In genomic region chrX:17850179-17850578, dm6 we compare ENCODE assay signal across 7 fruit fly cellular contexts.
TF ChIP-seq lines count a peak whose summit lies in the region.

TSS of gene CG15814 (minus strand) at chrX:17850342.
TSS of gene Spt7 (plus strand) at chrX:17850460.

- TF ChIP-seq CTCF in S2 (optimal IDR thresholded peaks at IDR 0.05; lab: Kevin White, UChicago): peak; percentile 33 to 47
- peak; percentile 53 for TF ChIP-seq CTCF in whole organism, embryonic (GFP tag; optimal IDR thresholded peaks at IDR 0.05; lab: Kevin White, UChicago)

TF ChIP-seq in Kc167, 6 proteins besides CTCF, POLR2A, EP300 and RAD21:
- TF ChIP-seq psq (optimal IDR thresholded peaks at IDR 0.05; lab: Kevin White, UChicago) (no peak), Myc (optimal IDR thresholded peaks at IDR 0.05; lab: Kevin White, UChicago) (no peak), Sin3A (optimal IDR thresholded peaks at IDR 0.05; lab: Kevin White, UChicago) (no peak), h (optimal IDR thresholded peaks at IDR 0.05; lab: Kevin White, UChicago) (peak; percentile 22)

TF ChIP-seq in whole organism, adult, 20 proteins besides CTCF, POLR2A, EP300 and RAD21:
- TF ChIP-seq kay (GFP tag; lab: Kevin White, UChicago; ENCODE audit: borderline replicate concordance) (no peak), cic (GFP tag; optimal IDR thresholded peaks at IDR 0.05; lab: Kevin White, UChicago) (peak; percentile 40), pad (GFP tag; optimal IDR thresholded peaks at IDR 0.05; lab: Kevin White, UChicago) (peak; percentile 51), bab1 (GFP tag; optimal IDR thresholded peaks at IDR 0.05; lab: Kevin White, UChicago) (peak; percentile 69), CG11617 (GFP tag; optimal IDR thresholded peaks at IDR 0.05; lab: Kevin White, UChicago) (peak; percentile 65), cnc (optimal IDR thresholded peaks at IDR 0.05; lab: Kevin White, UChicago) (peak in 1 of 2 experiments; percentile 16), tj (GFP tag; optimal IDR thresholded peaks at IDR 0.05; lab: Kevin White, UChicago) (peak; percentile 61), CG14711 (tag; optimal IDR thresholded peaks at IDR 0.05; lab: Kevin White, UChicago) (peak; percentile 8), CG33017 (tag; optimal IDR thresholded peaks at IDR 0.05; lab: Kevin White, UChicago) (no peak), toe (GFP tag; optimal IDR thresholded peaks at IDR 0.05; lab: Kevin White, UChicago) (no peak), Crg-1 (GFP tag; optimal IDR thresholded peaks at IDR 0.05; lab: Kevin White, UChicago) (peak; percentile 69), Mnt (GFP tag; optimal IDR thresholded peaks at IDR 0.05; lab: Kevin White, UChicago) (peak; percentile 81), Hr96 (GFP tag; optimal IDR thresholded peaks at IDR 0.05; lab: Kevin White, UChicago) (no peak), CG7101 (tag; optimal IDR thresholded peaks at IDR 0.05; lab: Kevin White, UChicago) (peak; percentile 43), CG1620 (GFP tag; optimal IDR thresholded peaks at IDR 0.05; lab: Kevin White, UChicago) (peak; percentile 34), ovo (GFP tag; optimal IDR thresholded peaks at IDR 0.05; lab: Kevin White, UChicago) (peak; percentile 72)

TF ChIP-seq in whole organism, embryonic, 481 proteins besides CTCF, POLR2A, EP300 and RAD21 (continues in another document):
- TF ChIP-seq CG6683 (GFP tag; optimal IDR thresholded peaks at IDR 0.05; lab: Kevin White, UChicago) (peak; percentile 31), Spps (tag; optimal IDR thresholded peaks at IDR 0.05; lab: Kevin White, UChicago) (no peak), Mad (GFP tag; optimal IDR thresholded peaks at IDR 0.05; lab: Kevin White, UChicago) (peak; percentile 50), pfk (GFP tag; optimal IDR thresholded peaks at IDR 0.05; lab: Kevin White, UChicago) (peak; percentile 62), CG9215 (GFP tag; IDR thresholded peaks at IDR 0.05; lab: Robert Waterston, UW) (no peak), fu2 (GFP tag; optimal IDR thresholded peaks at IDR 0.05; lab: Kevin White, UChicago) (peak; percentile 5), sob (GFP tag; IDR thresholded peaks at IDR 0.05; lab: Robert Waterston, UW) (peak; percentile 54), tup (GFP tag; optimal IDR thresholded peaks at IDR 0.05; lab: Kevin White, UChicago) (no peak), trh (GFP tag; optimal IDR thresholded peaks at IDR 0.05; lab: Kevin White, UChicago) (no peak), CG3847 (GFP tag; IDR thresholded peaks at IDR 0.05; lab: Robert Waterston, UW) (peak; percentile 48), CG7786 (GFP tag; optimal IDR thresholded peaks at IDR 0.05; lab: Kevin White, UChicago) (peak; percentile 40), ranshi (GFP tag; IDR thresholded peaks at IDR 0.05; lab: Robert Waterston, UW) (peak; percentile 44; the same call in 1 of the 2 replicates), CG9609 (GFP tag; optimal IDR thresholded peaks at IDR 0.05; lab: Kevin White, UChicago) (no peak), CG3407 (GFP tag; optimal IDR thresholded peaks at IDR 0.05; lab: Kevin White, UChicago) (peak; percentile 43), CG14014 (GFP tag; IDR thresholded peaks at IDR 0.05; lab: Robert Waterston, UW) (peak; percentile 18; the same call in 1 of the 2 replicates), CG11093 (GFP tag; IDR thresholded peaks at IDR 0.05; lab: Robert Waterston, UW) (no peak), CG30431 (GFP tag; optimal IDR thresholded peaks at IDR 0.05; lab: Kevin White, UChicago) (no peak), CG1792 (GFP tag; optimal IDR thresholded peaks at IDR 0.05; lab: Kevin White, UChicago) (peak; percentile 34)

TF ChIP-seq in whole organism, prepupa, 60 proteins besides CTCF, POLR2A, EP300 and RAD21:
- TF ChIP-seq Eip78C (GFP tag; lab: Kevin White, UChicago) (peak; percentile 69), CG8319 (GFP tag; optimal IDR thresholded peaks at IDR 0.05; lab: Kevin White, UChicago) (no peak), fkh (GFP tag; optimal IDR thresholded peaks at IDR 0.05; lab: Kevin White, UChicago) (peak; percentile 100), esn (GFP tag; optimal IDR thresholded peaks at IDR 0.05; lab: Kevin White, UChicago) (peak; percentile 38), CG6792 (GFP tag; optimal IDR thresholded peaks at IDR 0.05; lab: Kevin White, UChicago) (no peak), CG32006 (GFP tag; optimal IDR thresholded peaks at IDR 0.05; lab: Kevin White, UChicago) (no peak), CG6163 (GFP tag; IDR thresholded peaks at IDR 0.05; lab: Robert Waterston, UW) (0 out of 3 replicates have a peak, but pooled peaks have one; percentile 16)

TF ChIP-seq in whole organism, pupa, 21 proteins besides CTCF, POLR2A, EP300 and RAD21:
- TF ChIP-seq CG9948 (tag; optimal IDR thresholded peaks at IDR 0.05; lab: Kevin White, UChicago) (no peak), Ets98B (GFP tag; IDR thresholded peaks at IDR 0.05; lab: Robert Waterston, UW) (no peak), Pif1B (GFP tag; optimal IDR thresholded peaks at IDR 0.05; lab: Kevin White, UChicago) (no peak), CG14655 (GFP tag; optimal IDR thresholded peaks at IDR 0.05; lab: Kevin White, UChicago) (no peak), CG13204 (GFP tag; optimal IDR thresholded peaks at IDR 0.05; lab: Kevin White, UChicago) (no peak), Pif1A (GFP tag; optimal IDR thresholded peaks at IDR 0.05; lab: Kevin White, UChicago) (no peak), CG10348 (GFP tag; IDR thresholded peaks at IDR 0.05; lab: Robert Waterston, UW) (no peak), CG4496 (GFP tag; IDR thresholded peaks at IDR 0.05; lab: Robert Waterston, UW) (peak; percentile 28; the same call in 1 of the 3 replicates), fd96Ca (GFP tag; IDR thresholded peaks at IDR 0.05; lab: Robert Waterston, UW) (peak; percentile 20; the same call in 1 of the 3 replicates), gl (tag; optimal IDR thresholded peaks at IDR 0.05; lab: Kevin White, UChicago) (no peak), EcR (GFP tag; optimal IDR thresholded peaks at IDR 0.05; lab: Kevin White, UChicago) (peak; percentile 7), CG8159 (tag; optimal IDR thresholded peaks at IDR 0.05; lab: Kevin White, UChicago) (no peak), Snoo (tag; optimal IDR thresholded peaks at IDR 0.05; lab: Kevin White, UChicago) (peak; percentile 21), CG8301 (tag; optimal IDR thresholded peaks at IDR 0.05; lab: Kevin White, UChicago) (no peak)

TF ChIP-seq in whole organism, wandering third instar larva, 38 proteins besides CTCF, POLR2A, EP300 and RAD21:
- no peak for TF ChIP-seq Hnf4 (GFP tag; optimal IDR thresholded peaks at IDR 0.05; lab: Kevin White, UChicago)
- TF ChIP-seq OdsH (GFP tag; optimal IDR thresholded peaks at IDR 0.05; lab: Kevin White, UChicago): no peak
- peak; percentile 23 for TF ChIP-seq rgr (GFP tag; optimal IDR thresholded peaks at IDR 0.05; lab: Kevin White, UChicago)
- no peak for TF ChIP-seq sage (GFP tag; optimal IDR thresholded peaks at IDR 0.05; lab: Kevin White, UChicago)
- no peak for TF ChIP-seq br (GFP tag; optimal IDR thresholded peaks at IDR 0.05; lab: Kevin White, UChicago)
- TF ChIP-seq woc (GFP tag; optimal IDR thresholded peaks at IDR 0.05; lab: Kevin White, UChicago): no peak
- no peak for TF ChIP-seq GATAd (GFP tag; optimal IDR thresholded peaks at IDR 0.05; lab: Kevin White, UChicago)
- TF ChIP-seq Hr78 (GFP tag; optimal IDR thresholded peaks at IDR 0.05; lab: Kevin White, UChicago): no peak
- TF ChIP-seq psq (GFP tag; optimal IDR thresholded peaks at IDR 0.05; lab: Kevin White, UChicago): no peak
- no peak for TF ChIP-seq N (GFP tag; optimal IDR thresholded peaks at IDR 0.05; lab: Kevin White, UChicago)
- TF ChIP-seq dsf (GFP tag; optimal IDR thresholded peaks at IDR 0.05; lab: Kevin White, UChicago; ENCODE audit: borderline replicate concordance): no peak
- TF ChIP-seq jim (GFP tag; optimal IDR thresholded peaks at IDR 0.05; lab: Kevin White, UChicago): no peak
- peak; percentile 47 for TF ChIP-seq Hr83 (GFP tag; optimal IDR thresholded peaks at IDR 0.05; lab: Kevin White, UChicago; ENCODE audit: poor library complexity, severe bottlenecking)
- TF ChIP-seq HLH106 (tag; optimal IDR thresholded peaks at IDR 0.05; lab: Kevin White, UChicago): no peak
- TF ChIP-seq Sp1 (GFP tag; optimal IDR thresholded peaks at IDR 0.05; lab: Kevin White, UChicago): peak; percentile 26
- TF ChIP-seq tai (GFP tag; optimal IDR thresholded peaks at IDR 0.05; lab: Kevin White, UChicago): no peak
- no peak for TF ChIP-seq dmrt93B (GFP tag; optimal IDR thresholded peaks at IDR 0.05; lab: Kevin White, UChicago)
- no peak for TF ChIP-seq dl (GFP tag; optimal IDR thresholded peaks at IDR 0.05; lab: Kevin White, UChicago; ENCODE audit: insufficient read depth in 1 of 2, partially characterized antibody in 2 of 2)
- TF ChIP-seq h (GFP tag; optimal IDR thresholded peaks at IDR 0.05; lab: Kevin White, UChicago): peak; percentile 50
- no peak for TF ChIP-seq Vsx2 (GFP tag; optimal IDR thresholded peaks at IDR 0.05; lab: Kevin White, UChicago; ENCODE audit: partially characterized antibody)
- TF ChIP-seq Dfd (GFP tag; optimal IDR thresholded peaks at IDR 0.05; lab: Kevin White, UChicago): no peak
- TF ChIP-seq fru (GFP tag; optimal IDR thresholded peaks at IDR 0.05; lab: Kevin White, UChicago): no peak
- no peak for TF ChIP-seq foxo (GFP tag; optimal IDR thresholded peaks at IDR 0.05; lab: Kevin White, UChicago)
- peak; percentile 17 for TF ChIP-seq CG9705 (GFP tag; optimal IDR thresholded peaks at IDR 0.05; lab: Kevin White, UChicago)
- no peak for TF ChIP-seq Dif (GFP tag; optimal IDR thresholded peaks at IDR 0.05; lab: Kevin White, UChicago; ENCODE audit: partially characterized antibody)
- no peak for TF ChIP-seq brk (GFP tag; optimal IDR thresholded peaks at IDR 0.05; lab: Kevin White, UChicago)
- TF ChIP-seq Myc (optimal IDR thresholded peaks at IDR 0.05; lab: Kevin White, UChicago): peak; percentile 4
- no peak for TF ChIP-seq lola (GFP tag; optimal IDR thresholded peaks at IDR 0.05; lab: Kevin White, UChicago)
- TF ChIP-seq pan (optimal IDR thresholded peaks at IDR 0.05; lab: Kevin White, UChicago): no peak
- no peak for TF ChIP-seq ey (GFP tag; optimal IDR thresholded peaks at IDR 0.05; lab: Kevin White, UChicago)
- TF ChIP-seq Abd-B (GFP tag; optimal IDR thresholded peaks at IDR 0.05; lab: Kevin White, UChicago): no peak
- no peak for TF ChIP-seq Jra (GFP tag; optimal IDR thresholded peaks at IDR 0.05; lab: Kevin White, UChicago)
- TF ChIP-seq CG32264 (GFP tag; optimal IDR thresholded peaks at IDR 0.05; lab: Kevin White, UChicago): no peak
- TF ChIP-seq Mio (GFP tag; optimal IDR thresholded peaks at IDR 0.05; lab: Kevin White, UChicago): no peak
- TF ChIP-seq usp (GFP tag; optimal IDR thresholded peaks at IDR 0.05; lab: Kevin White, UChicago): no peak
- TF ChIP-seq Rel (GFP tag; optimal IDR thresholded peaks at IDR 0.05; lab: Kevin White, UChicago): no peak
- TF ChIP-seq Rel (tag; optimal IDR thresholded peaks at IDR 0.05; lab: Kevin White, UChicago): peak; percentile 75
- TF ChIP-seq CrebA (GFP tag; optimal IDR thresholded peaks at IDR 0.05; lab: Kevin White, UChicago; ENCODE audit: borderline replicate concordance): no peak
- TF ChIP-seq sv (GFP tag; optimal IDR thresholded peaks at IDR 0.05; lab: Kevin White, UChicago): no peak
